Fruit fly (Drosophila melanogaster) whole organism: ENCODE measurements around the gene Srp9.

Source experiments
- CG8478 ChIP-seq: fragments of >200 bp; optimal IDR thresholded peaks from 2 replicates; lab custom pipeline; 2018; ENCODE audit warnings: inconsistent platforms
- EcR ChIP-seq, 2 experiments: fragments of >200 bp; optimal IDR thresholded peaks; 2 replicates each; lab custom pipeline; 2017; ENCODE audit warnings: missing biosample characterization in 2 of 2, missing genetic modification characterization in 2 of 2, missing genetic modification reagents in 2 of 2
- pan ChIP-seq: fragments of >200 bp; optimal IDR thresholded peaks from 2 replicates; lab custom pipeline; 2017
- psq ChIP-seq: fragments of >200 bp; optimal IDR thresholded peaks from 2 replicates; lab custom pipeline; 2017
- usp ChIP-seq: fragments of >200 bp; optimal IDR thresholded peaks from 2 replicates; lab custom pipeline; 2017; ENCODE audit warnings: missing biosample characterization, missing genetic modification characterization, mixed read lengths

dm6 chr3L:7934200-7934599, 2.0 kb upstream of the Srp9 start:
- TF ChIP-seq usp (GFP tag; lab: Kevin White, UChicago) (no peak), EcR (GFP tag; optimal IDR thresholded peaks at IDR 0.05; lab: Kevin White, UChicago) (no peak), CG8478 (lab: Kevin White, UChicago) (no peak), pan (no peak), psq (lab: Kevin White, UChicago) (no peak)
